Worm (Caenorhabditis elegans) whole organism, mixed stage, embryonic: ENCODE results near the gene xbx-4.

ENCODE experiments used
- blmp-1 ChIP-seq: fragments of 150-350 bp; optimal IDR thresholded peaks from 2 replicates; lab custom pipeline; 2014; ENCODE audit warnings: missing biosample characterization, missing genetic modification characterization
- ceh-39 ChIP-seq: fragments of 150-350 bp; optimal IDR thresholded peaks from 2 replicates; lab custom pipeline; 2014; ENCODE audit warnings: missing biosample characterization, missing genetic modification characterization
- ceh-43 ChIP-seq: fragments of 200-800 bp; sonication (Bioruptor generic); optimal IDR thresholded peaks from 2 replicates; lab custom pipeline; 2018; ENCODE audit warnings: mild to moderate bottlenecking, missing genetic modification characterization, moderate library complexity, missing compliant biosample characterization
- cnd-1 ChIP-seq: fragments of 200-800 bp; sonication (Bioruptor generic); optimal IDR thresholded peaks from 2 replicates; lab custom pipeline; 2018; ENCODE audit warnings: mild to moderate bottlenecking, missing genetic modification characterization, missing compliant biosample characterization
- drap-1 ChIP-seq: fragments of 200-800 bp; sonication (Bioruptor generic); optimal IDR thresholded peaks from 3 replicates; lab custom pipeline; 2018; ENCODE audit warnings: mild to moderate bottlenecking, missing genetic modification characterization, missing compliant biosample characterization
- hlh-1 ChIP-seq: fragments of 150-350 bp; optimal IDR thresholded peaks from 2 replicates; lab custom pipeline; 2014; ENCODE audit warnings: missing biosample characterization, missing genetic modification reagents, missing genetic modification characterization
- lin-13 ChIP-seq: fragments of 150-350 bp; optimal IDR thresholded peaks from 2 replicates; lab custom pipeline; 2014; ENCODE audit warnings: missing biosample characterization, missing genetic modification characterization
- mab-5 ChIP-seq: fragments of 150-350 bp; optimal IDR thresholded peaks from 2 replicates; lab custom pipeline; 2014; ENCODE audit warnings: missing biosample characterization, missing genetic modification characterization
- mls-2 ChIP-seq: sonication (generic microtip); optimal IDR thresholded peaks from 2 replicates; lab custom pipeline; 2016; ENCODE audit warnings: mild to moderate bottlenecking, missing genetic modification characterization, moderate library complexity, missing compliant biosample characterization
- nhr-2 ChIP-seq: fragments of 150-350 bp; optimal IDR thresholded peaks from 2 replicates; lab custom pipeline; 2014; ENCODE audit warnings: missing biosample characterization, missing genetic modification characterization
- nhr-237 ChIP-seq: fragments of 150-350 bp; optimal IDR thresholded peaks from 2 replicates; lab custom pipeline; 2014; ENCODE audit warnings: missing biosample characterization, missing genetic modification characterization
- nhr-28 ChIP-seq: fragments of 150-350 bp; optimal IDR thresholded peaks from 2 replicates; lab custom pipeline; 2014; ENCODE audit warnings: missing biosample characterization, missing genetic modification characterization
- nhr-76 ChIP-seq: sonication (generic microtip); optimal IDR thresholded peaks from 2 replicates; lab custom pipeline; 2017; ENCODE audit warnings: missing biosample characterization, missing genetic modification characterization
- sem-2 ChIP-seq: fragments of 200-800 bp; sonication (Bioruptor generic); optimal IDR thresholded peaks from 2 replicates; lab custom pipeline; 2018; ENCODE audit warnings: mild to moderate bottlenecking, missing genetic modification characterization, missing compliant biosample characterization
- snpc-4 ChIP-seq: fragments of 150-350 bp; optimal IDR thresholded peaks from 2 replicates; lab custom pipeline; 2014; ENCODE audit warnings: missing biosample characterization, missing genetic modification characterization
- tbx-8 ChIP-seq: fragments of 200-800 bp; sonication (Bioruptor generic); optimal IDR thresholded peaks from 2 replicates; lab custom pipeline; 2018; ENCODE audit warnings: mild to moderate bottlenecking, missing genetic modification characterization, moderate library complexity, missing compliant biosample characterization
- unc-39 ChIP-seq: fragments of 150-350 bp; optimal IDR thresholded peaks from 2 replicates; lab custom pipeline; 2014; ENCODE audit warnings: missing biosample characterization, missing genetic modification characterization
- ztf-11 ChIP-seq: fragments of 150-350 bp; optimal IDR thresholded peaks from 2 replicates; lab custom pipeline; 2014; ENCODE audit warnings: missing biosample characterization, missing genetic modification characterization

xbx-4 gene

DNA sequence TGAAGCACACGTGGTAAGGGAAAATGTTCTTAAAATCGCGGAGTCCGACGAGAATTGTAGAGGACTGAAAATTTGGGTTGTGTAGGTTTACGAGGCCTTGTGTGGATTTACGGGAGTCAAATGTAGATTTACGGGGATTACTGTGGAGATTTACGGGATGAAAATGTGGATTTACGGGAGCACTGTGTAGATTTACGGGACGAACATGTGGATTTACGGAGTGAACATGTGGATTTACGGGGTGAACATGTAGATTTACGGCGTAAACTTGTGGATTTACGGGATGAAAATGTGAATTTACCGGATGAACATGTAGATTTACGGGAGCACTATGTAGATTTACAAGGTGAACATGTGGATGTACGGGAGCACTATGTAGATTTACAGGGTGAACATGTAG, 41.8 kb downstream of the xbx-4 start:
- TF ChIP-seq lin-13 (tag; lab: Kevin White, UChicago): no peak
- no peak for TF ChIP-seq blmp-1 (tag; lab: Kevin White, UChicago)
- TF ChIP-seq nhr-237 (tag; lab: Kevin White, UChicago): no peak
- TF ChIP-seq tbx-8: no peak
- TF ChIP-seq sem-2: no peak
- TF ChIP-seq cnd-1 (tag; lab: Kevin White, UChicago): no peak
- TF ChIP-seq unc-39 (tag; lab: Kevin White, UChicago): no peak
- no peak for TF ChIP-seq drap-1 (GFP tag; lab: Kevin White, UChicago)
- TF ChIP-seq ceh-39 (tag; lab: Kevin White, UChicago): no peak
- TF ChIP-seq ceh-43 (GFP tag; lab: Kevin White, UChicago): no peak
- no peak for TF ChIP-seq mab-5 (tag; lab: Kevin White, UChicago)
- no peak for TF ChIP-seq nhr-2
- TF ChIP-seq ztf-11 (tag; lab: Kevin White, UChicago): no peak
- no peak for TF ChIP-seq hlh-1 (tag; lab: Kevin White, UChicago)
- no peak for TF ChIP-seq mls-2
- no peak for TF ChIP-seq nhr-76 (tag; lab: Kevin White, UChicago)

DNA sequence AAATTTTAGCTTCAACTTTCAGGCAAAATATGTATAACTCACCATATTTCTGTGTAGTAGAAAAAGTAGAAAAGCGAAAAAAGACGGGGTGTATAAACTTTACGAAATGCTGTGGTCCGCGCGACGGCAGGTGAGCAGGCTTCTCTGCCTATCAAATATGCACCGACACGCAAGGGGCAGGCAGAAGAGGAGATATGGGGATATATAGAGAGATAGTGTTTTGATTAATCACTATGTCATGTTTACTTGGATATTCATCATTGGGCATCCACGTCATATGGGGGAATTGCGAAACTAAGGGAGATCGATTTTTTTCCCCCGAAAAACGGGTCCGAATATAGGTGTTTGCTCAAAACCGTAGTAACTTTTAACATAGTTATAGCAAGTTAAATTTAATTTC, 44.6 kb downstream of the xbx-4 start, which contains the start of gene gcy-37:
TSS of gene gcy-37 (minus strand) at position 101 of the 400 bp plus-strand sequence.
- TF ChIP-seq snpc-4 (tag; lab: Kevin White, UChicago): no peak
- TF ChIP-seq nhr-237 (tag; lab: Kevin White, UChicago): no peak

DNA sequence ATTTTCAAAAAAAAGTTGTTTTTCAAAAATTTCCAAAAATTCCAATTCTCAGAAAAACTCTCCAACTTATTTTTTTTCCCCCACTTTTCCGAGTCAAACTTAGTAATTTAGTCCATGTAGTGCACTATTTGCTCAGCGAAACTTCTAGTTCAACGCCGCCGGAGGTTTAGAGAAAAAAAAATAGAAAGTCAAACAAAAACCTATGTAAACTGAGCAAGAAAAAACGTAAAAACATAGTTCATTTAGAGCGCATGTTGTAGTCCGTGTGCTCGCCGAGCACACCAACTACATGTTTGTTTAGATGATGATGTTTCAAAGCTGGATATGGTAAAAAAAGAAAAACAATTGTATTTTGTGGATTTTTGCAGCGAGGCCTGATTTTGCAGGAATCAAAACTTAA, 47.8 kb downstream of the xbx-4 start:
- TF ChIP-seq sem-2 (no peak), nhr-28 (tag; lab: Kevin White, UChicago) (peak; percentile 44)
